Fruit fly (Drosophila melanogaster): ENCODE results near the gene CG14073.

DNA sequence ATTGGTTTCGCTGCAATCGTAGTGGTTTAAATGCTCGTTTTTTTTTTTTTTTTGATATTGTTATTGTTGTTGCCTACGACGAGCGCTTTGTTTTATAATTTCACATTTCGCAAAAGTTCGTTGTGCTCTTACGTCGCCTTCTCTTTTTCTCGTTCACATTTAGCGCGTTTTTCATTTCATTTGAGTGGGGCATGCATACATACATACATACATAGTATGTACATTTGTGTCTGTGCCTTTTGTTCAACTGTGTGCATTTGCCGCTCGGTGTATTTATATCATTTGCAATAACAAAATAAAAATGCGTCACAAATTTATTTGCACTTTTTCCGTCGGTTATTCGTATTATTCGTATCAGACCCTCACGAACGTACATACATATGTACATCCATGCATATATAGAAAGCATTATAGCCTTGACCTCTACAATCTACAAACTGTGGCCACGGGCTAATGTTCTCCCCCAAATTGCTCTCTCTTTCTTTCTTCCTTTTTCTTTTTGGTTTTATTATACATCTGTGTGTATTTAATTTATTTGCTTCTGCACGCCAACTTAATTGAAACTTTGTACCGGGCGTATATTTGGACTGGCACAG lies 8.2 kb downstream of the CG14073 start:
- no peak for TF ChIP-seq CG6163 (GFP tag; IDR thresholded peaks at IDR 0.05)
- TF ChIP-seq CG34406 (GFP tag; optimal IDR thresholded peaks at IDR 0.05): no peak
- TF ChIP-seq fd85E (GFP tag; optimal IDR thresholded peaks at IDR 0.05): no peak
- no peak for TF ChIP-seq Lpt (GFP tag; optimal IDR thresholded peaks at IDR 0.05)
- no peak for TF ChIP-seq CG10631 (GFP tag; optimal IDR thresholded peaks at IDR 0.05)
- no peak for TF ChIP-seq Eip75B (GFP tag; optimal IDR thresholded peaks at IDR 0.05)
- TF ChIP-seq CG6808 (GFP tag; optimal IDR thresholded peaks at IDR 0.05): no peak
- no peak for TF ChIP-seq CG3032 (tag; optimal IDR thresholded peaks at IDR 0.05)
- TF ChIP-seq CG16779 (tag; optimal IDR thresholded peaks at IDR 0.05): no peak
- peak; percentile 46 for TF ChIP-seq Blimp-1 (GFP tag; optimal IDR thresholded peaks at IDR 0.05)
- TF ChIP-seq CG9139 (GFP tag; optimal IDR thresholded peaks at IDR 0.05): no peak
